Fruit fly (Drosophila melanogaster) whole organism, pupa: ENCODE data around the gene CG1622.

Experiments used
- CG10348 ChIP-seq: fragments of 200-800 bp; sonication (Bioruptor generic); IDR thresholded peaks from 2 replicates; pipeline ENCODE4 v1.3.6; 2022; ENCODE audit warnings: missing biosample characterization, missing genetic modification characterization
- CG12605 ChIP-seq: fragments of 200-800 bp; sonication (Bioruptor generic); IDR thresholded peaks from 2 replicates; pipeline ENCODE4 v1.3.6; 2022; ENCODE audit warnings: missing biosample characterization, missing genetic modification characterization
- CG13204 ChIP-seq: fragments of 200-800 bp; sonication (Bioruptor generic); optimal IDR thresholded peaks from 2 replicates; lab custom pipeline; 2018; ENCODE audit warnings: missing biosample characterization, mild to moderate bottlenecking, missing genetic modification characterization, moderate library complexity
- CG14655 ChIP-seq: fragments of 200-800 bp; sonication (Bioruptor generic); optimal IDR thresholded peaks from 3 replicates; lab custom pipeline; 2017; ENCODE audit warnings: mild to moderate bottlenecking, missing biosample characterization, missing genetic modification reagents, missing genetic modification characterization
- CG15710 ChIP-seq: fragments of 200-800 bp; sonication (Bioruptor generic); optimal IDR thresholded peaks from 2 replicates; lab custom pipeline; 2018; ENCODE audit warnings: missing biosample characterization, mild to moderate bottlenecking, missing genetic modification characterization, moderate library complexity
- CG17806 ChIP-seq: fragments of 200-800 bp; sonication (Bioruptor generic); optimal IDR thresholded peaks from 2 replicates; lab custom pipeline; 2018; ENCODE audit warnings: missing biosample characterization, mild to moderate bottlenecking, missing genetic modification characterization, moderate library complexity
- CG32121 ChIP-seq: fragments of 200-800 bp; sonication (Bioruptor generic); IDR thresholded peaks from 2 replicates; pipeline ENCODE4 v1.3.6; 2022; ENCODE audit warnings: missing biosample characterization, missing genetic modification characterization
- CG34367 ChIP-seq: fragments of 200-800 bp; sonication (Bioruptor generic); optimal IDR thresholded peaks from 2 replicates; lab custom pipeline; 2018; ENCODE audit warnings: missing biosample characterization, mild to moderate bottlenecking, missing genetic modification characterization
- CG4496 ChIP-seq: fragments of 200-800 bp; sonication (Bioruptor generic); IDR thresholded peaks from 3 replicates; pipeline ENCODE4 v1.3.6; 2022; ENCODE audit warnings: missing biosample characterization, missing genetic modification characterization
- CG8159 ChIP-seq: fragments of 200-800 bp; sonication (Bioruptor generic); optimal IDR thresholded peaks from 3 replicates; lab custom pipeline; 2018; ENCODE audit warnings: missing biosample characterization, mild to moderate bottlenecking, missing genetic modification characterization, moderate library complexity
- CG8301 ChIP-seq: fragments of 200-800 bp; sonication (Bioruptor generic); optimal IDR thresholded peaks from 2 replicates; lab custom pipeline; 2018; ENCODE audit warnings: missing biosample characterization, mild to moderate bottlenecking, missing genetic modification characterization
- CG9948 ChIP-seq: fragments of 200-800 bp; sonication (Bioruptor generic); optimal IDR thresholded peaks from 2 replicates; lab custom pipeline; 2018; ENCODE audit warnings: missing biosample characterization, mild to moderate bottlenecking, missing genetic modification characterization, moderate library complexity
- D1 ChIP-seq: fragments of 200-800 bp; sonication (Bioruptor generic); optimal IDR thresholded peaks from 2 replicates; lab custom pipeline; 2018; ENCODE audit warnings: missing biosample characterization, mild to moderate bottlenecking, missing genetic modification characterization, moderate library complexity
- EcR ChIP-seq: fragments of 200-800 bp; sonication (Bioruptor generic); optimal IDR thresholded peaks from 3 replicates; lab custom pipeline; 2019; ENCODE audit warnings: missing biosample characterization, missing genetic modification characterization, mild to moderate bottlenecking, moderate library complexity, missing genetic modification reagents
- Ets98B ChIP-seq: fragments of 200-800 bp; sonication (Bioruptor generic); IDR thresholded peaks from 2 replicates; pipeline ENCODE4 v1.3.6; 2022; ENCODE audit warnings: missing biosample characterization, missing genetic modification characterization
- Pif1A ChIP-seq: fragments of 200-800 bp; sonication (Bioruptor generic); optimal IDR thresholded peaks from 3 replicates; lab custom pipeline; 2016; ENCODE audit warnings: missing biosample characterization, missing genetic modification characterization
- Pif1B ChIP-seq: fragments of 200-800 bp; sonication (Bioruptor generic); optimal IDR thresholded peaks from 3 replicates; lab custom pipeline; 2016; ENCODE audit warnings: missing biosample characterization, missing genetic modification characterization
- Snoo ChIP-seq: fragments of 200-800 bp; sonication (Bioruptor generic); optimal IDR thresholded peaks from 3 replicates; lab custom pipeline; 2017; ENCODE audit warnings: missing biosample characterization, mild to moderate bottlenecking, missing genetic modification characterization, inconsistent platforms
- fd96Ca ChIP-seq: fragments of 200-800 bp; sonication (Bioruptor generic); IDR thresholded peaks from 3 replicates; pipeline ENCODE4 v1.3.6; 2022; ENCODE audit warnings: missing biosample characterization, missing genetic modification characterization
- gl ChIP-seq: fragments of 200-800 bp; sonication (Bioruptor generic); optimal IDR thresholded peaks from 2 replicates; lab custom pipeline; 2018; ENCODE audit warnings: missing biosample characterization, mild to moderate bottlenecking, missing genetic modification characterization
- rn ChIP-seq: fragments of 200-800 bp; sonication (Bioruptor generic); IDR thresholded peaks from 2 replicates; pipeline ENCODE4 v1.3.6; 2022; ENCODE audit warnings: missing biosample characterization, missing genetic modification characterization

The CG1622 gene

DNA sequence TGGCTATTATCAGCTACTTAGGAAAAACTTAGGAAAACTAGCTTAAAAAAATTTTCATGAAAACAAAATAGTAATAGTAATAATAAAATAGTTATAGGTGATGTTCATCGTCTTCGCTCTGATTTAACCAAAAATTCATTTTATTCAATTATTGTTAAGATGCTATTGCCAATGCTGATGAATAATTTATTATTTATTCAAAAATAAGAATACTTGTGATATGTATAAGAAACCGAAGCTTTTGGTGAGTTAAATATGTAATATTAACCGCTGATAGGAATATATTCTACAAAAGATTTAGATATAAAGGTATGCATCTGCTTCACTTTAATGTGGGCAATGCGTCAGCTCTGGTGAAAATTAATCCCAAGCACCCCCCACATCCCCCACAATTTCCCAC lies 16.1 kb upstream of the CG1622 start:
- TF ChIP-seq CG10348 (GFP tag; lab: Robert Waterston, UW) (no peak), CG17806 (tag; lab: Kevin White, UChicago) (no peak), CG9948 (tag; lab: Kevin White, UChicago) (no peak), Pif1A (GFP tag; lab: Kevin White, UChicago) (no peak), Pif1B (GFP tag; lab: Kevin White, UChicago) (no peak), CG4496 (GFP tag; lab: Robert Waterston, UW) (no peak), CG32121 (GFP tag; lab: Robert Waterston, UW) (no peak), CG8301 (tag; lab: Kevin White, UChicago) (no peak), CG12605 (GFP tag; lab: Robert Waterston, UW) (no peak), Ets98B (GFP tag; lab: Robert Waterston, UW) (no peak), CG8159 (tag; lab: Kevin White, UChicago) (no peak)
- TF ChIP-seq, all 21 proteins: peak for 0

- no peak for TF ChIP-seq rn
- TF ChIP-seq CG9948 (tag; lab: Kevin White, UChicago): no peak
- TF ChIP-seq Snoo: no peak
- TF ChIP-seq CG13204 (GFP tag; lab: Kevin White, UChicago): no peak
- no peak for TF ChIP-seq CG32121 (GFP tag; lab: Robert Waterston, UW)
- TF ChIP-seq CG15710 (tag; lab: Kevin White, UChicago): no peak
- no peak for TF ChIP-seq EcR (GFP tag; lab: Kevin White, UChicago)
Observed at dm6 chrX:13281244-13281877, 15.5 kb upstream of the CG1622 start.

dm6 chrX:13282717-13283116 lies 14.2 kb upstream of the CG1622 start:
- TF ChIP-seq CG9948 (tag; lab: Kevin White, UChicago) (no peak), CG4496 (GFP tag; lab: Robert Waterston, UW) (no peak), Ets98B (GFP tag; lab: Robert Waterston, UW) (no peak), CG32121 (GFP tag; lab: Robert Waterston, UW) (no peak), CG14655 (GFP tag; lab: Kevin White, UChicago) (no peak)
- TF ChIP-seq, all 21 proteins: peak for 0

dm6 chrX:13283940-13284547 lies 12.8 kb upstream of the CG1622 start:
- TF ChIP-seq EcR (GFP tag; lab: Kevin White, UChicago) (peak; percentile 39), CG15710 (tag; lab: Kevin White, UChicago) (peak; percentile 38), D1 (tag; lab: Kevin White, UChicago) (peak; percentile 3), CG9948 (tag; lab: Kevin White, UChicago) (no peak), CG34367 (tag; lab: Kevin White, UChicago) (no peak)

DNA sequence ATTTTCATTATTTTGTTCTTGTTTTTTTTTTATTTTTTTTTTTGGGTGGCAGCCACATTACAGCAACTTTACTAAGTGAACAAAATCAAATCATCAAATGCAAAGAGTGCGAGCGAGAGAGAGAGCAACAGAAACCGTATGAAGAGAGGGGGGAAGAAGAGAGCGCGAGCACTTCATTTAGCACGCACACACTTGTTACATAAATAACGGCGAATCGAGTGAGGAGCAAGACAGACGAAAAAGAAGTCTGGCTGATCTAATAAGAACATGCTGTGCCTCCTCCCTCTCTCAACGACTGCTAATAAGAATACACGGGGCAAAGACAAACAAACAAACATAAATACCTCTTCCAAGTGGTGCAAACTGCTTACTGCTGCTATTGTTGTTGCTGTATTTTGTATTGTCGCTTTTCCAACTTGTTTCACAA lies 12.3 kb upstream of the CG1622 start:
- TF ChIP-seq CG12605 (GFP tag; lab: Robert Waterston, UW) (peak; percentile 64; the same call in 1 of the 2 replicates), fd96Ca (GFP tag; lab: Robert Waterston, UW) (peak; percentile 56; the same call in 1 of the 3 replicates), CG10348 (GFP tag; lab: Robert Waterston, UW) (no peak), CG4496 (GFP tag; lab: Robert Waterston, UW) (0 out of 3 replicates have a peak, but pooled peaks have one; percentile 47), CG17806 (tag; lab: Kevin White, UChicago) (no peak)

dm6 chrX:13285001-13285748 lies 11.7 kb upstream of the CG1622 start, which contains the start of the genes HDAC4 and CG15743:
Gene HDAC4, minus strand, starts transcription at chrX:13285632.
Gene CG15743, plus strand, starts transcription at chrX:13285707.
- TF ChIP-seq CG13204 (GFP tag; lab: Kevin White, UChicago) (no peak), Pif1A (GFP tag; lab: Kevin White, UChicago) (no peak), CG8159 (tag; lab: Kevin White, UChicago) (peak; percentile 15), D1 (tag; lab: Kevin White, UChicago) (no peak), gl (tag; lab: Kevin White, UChicago) (no peak), CG14655 (GFP tag; lab: Kevin White, UChicago) (no peak), CG34367 (tag; lab: Kevin White, UChicago) (peak; percentile 10), Pif1B (GFP tag; lab: Kevin White, UChicago) (no peak), Snoo (no peak), CG12605 (GFP tag; lab: Robert Waterston, UW) (peak; percentile 48; the same call in 1 of the 2 replicates), Ets98B (GFP tag; lab: Robert Waterston, UW) (no peak), CG17806 (tag; lab: Kevin White, UChicago) (no peak), CG15710 (tag; lab: Kevin White, UChicago) (no peak)
